Worm (Caenorhabditis elegans) whole organism, late embryonic: Measurements from ENCODE around the gene M151.2.

Experiments used
- C38D4.7 ChIP-seq: fragments of 200-800 bp; sonication (Bioruptor generic); optimal IDR thresholded peaks from 2 replicates; lab custom pipeline; 2018; ENCODE audit warnings: mild to moderate bottlenecking, missing genetic modification characterization, moderate library complexity, missing compliant biosample characterization
- K02D7.2 ChIP-seq: sonication (generic microtip); optimal IDR thresholded peaks from 2 replicates; lab custom pipeline; 2017; ENCODE audit warnings: mild to moderate bottlenecking, missing genetic modification characterization, missing compliant biosample characterization
- T23F11.4 ChIP-seq: fragments of 200-800 bp; sonication (Bioruptor generic); optimal IDR thresholded peaks from 2 replicates; lab custom pipeline; 2018; ENCODE audit warnings: mild to moderate bottlenecking, missing genetic modification characterization, missing compliant biosample characterization
- ceh-19 ChIP-seq: fragments of 200-800 bp; sonication (Bioruptor generic); optimal IDR thresholded peaks from 2 replicates; lab custom pipeline; 2018; ENCODE audit warnings: mild to moderate bottlenecking, missing genetic modification characterization, missing compliant biosample characterization
- ceh-31 ChIP-seq: sonication (generic microtip); optimal IDR thresholded peaks from 2 replicates; lab custom pipeline; 2016; ENCODE audit warnings: missing genetic modification characterization, missing compliant biosample characterization
- ceh-9 ChIP-seq: sonication (generic microtip); optimal IDR thresholded peaks from 2 replicates; lab custom pipeline; 2016; ENCODE audit warnings: mild to moderate bottlenecking, missing genetic modification characterization, inconsistent platforms, missing compliant biosample characterization
- dmd-4 ChIP-seq: sonication (generic microtip); optimal IDR thresholded peaks from 2 replicates; lab custom pipeline; 2016; ENCODE audit warnings: borderline replicate concordance, missing genetic modification characterization, missing compliant biosample characterization
- hlh-13 ChIP-seq: fragments of 200-800 bp; sonication (Bioruptor generic); optimal IDR thresholded peaks from 2 replicates; lab custom pipeline; 2018; ENCODE audit warnings: mild to moderate bottlenecking, missing genetic modification characterization, missing compliant biosample characterization
- hlh-15 ChIP-seq: sonication (generic microtip); optimal IDR thresholded peaks from 2 replicates; lab custom pipeline; 2016; ENCODE audit warnings: missing genetic modification characterization, missing compliant biosample characterization
- hlh-8 ChIP-seq: sonication (generic microtip); optimal IDR thresholded peaks from 2 replicates; lab custom pipeline; 2016; ENCODE audit warnings: missing genotype, missing genetic modification characterization, missing compliant biosample characterization
- lim-6 ChIP-seq: sonication (generic microtip); optimal IDR thresholded peaks from 2 replicates; lab custom pipeline; 2016; ENCODE audit warnings: missing genetic modification characterization, missing compliant biosample characterization
- lin-11 ChIP-seq: fragments of 200-800 bp; sonication (Bioruptor generic); optimal IDR thresholded peaks from 2 replicates; lab custom pipeline; 2018; ENCODE audit warnings: mild to moderate bottlenecking, missing genetic modification characterization, missing compliant biosample characterization
- pqm-1 ChIP-seq: sonication (generic microtip); optimal IDR thresholded peaks from 2 replicates; lab custom pipeline; 2016; ENCODE audit warnings: missing genetic modification characterization, missing compliant biosample characterization
- pros-1 ChIP-seq: fragments of 150-350 bp; optimal IDR thresholded peaks from 2 replicates; lab custom pipeline; 2014; ENCODE audit warnings: missing biosample characterization, missing genetic modification reagents, missing genetic modification characterization
- ref-2 ChIP-seq: sonication (generic microtip); optimal IDR thresholded peaks from 2 replicates; lab custom pipeline; 2016; ENCODE audit warnings: missing genetic modification characterization, missing compliant biosample characterization
- unc-3 ChIP-seq, 2 experiments: fragments of 200-800 bp in 1 of 2; sonication (Bioruptor generic) in 1 of 2; sonication (generic microtip) in 1 of 2; conservative IDR thresholded peaks in 1 of 2; optimal IDR thresholded peaks in 1 of 2; 2 replicates each; pipeline versions ENCODE4 v1.3.6 to Lab custom; 2016 to 2022; ENCODE audit warnings: missing compliant biosample characterization in 2 of 2, missing genetic modification characterization in 2 of 2, missing genetic modification reagents in 1 of 2

The M151.2 gene

DNA sequence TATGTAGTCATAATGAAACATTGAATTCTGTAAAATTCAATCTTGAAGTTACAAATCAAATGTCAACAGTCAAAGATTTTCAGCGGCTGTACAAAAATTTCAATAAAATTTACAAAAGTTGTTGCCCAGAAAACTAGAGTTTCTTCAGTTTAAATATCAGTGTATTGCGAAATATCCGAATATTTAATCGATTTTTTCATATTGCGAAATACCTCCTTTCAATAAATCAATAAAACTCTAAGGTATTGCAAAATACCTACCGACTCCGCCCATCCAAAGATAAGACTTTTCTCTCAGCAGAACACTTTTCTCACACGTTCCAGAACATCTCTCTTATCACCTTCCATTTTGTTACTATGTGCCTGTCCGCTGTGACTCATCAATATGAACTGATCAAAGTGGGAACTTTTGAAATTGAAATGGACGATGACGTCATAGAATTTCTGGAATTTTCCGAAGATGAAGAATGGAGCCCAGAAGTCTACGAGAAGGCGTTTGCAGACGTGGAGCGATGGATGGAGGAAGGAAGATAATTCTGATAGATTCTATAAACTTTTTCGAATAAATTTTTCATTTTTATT lies 53.7 kb downstream of the M151.2 start:
- TF ChIP-seq hlh-13 (GFP tag; lab: Kevin White, UChicago) (no peak), unc-3 (GFP tag; conservative IDR thresholded peaks at IDR 0.05; lab: Robert Waterston, UW) (no peak), unc-3 (tag; optimal IDR thresholded peaks at IDR 0.05; lab: Kevin White, UChicago) (no peak), pros-1 (tag; lab: Kevin White, UChicago) (no peak), pqm-1 (tag; lab: Kevin White, UChicago) (no peak), T23F11.4 (GFP tag; lab: Kevin White, UChicago) (no peak), ref-2 (tag; lab: Kevin White, UChicago) (no peak), C38D4.7 (no peak), lim-6 (tag; lab: Kevin White, UChicago) (no peak), lin-11 (tag; lab: Kevin White, UChicago) (no peak), hlh-8 (tag; lab: Kevin White, UChicago) (no peak), hlh-15 (tag; lab: Kevin White, UChicago) (no peak), ceh-31 (tag; lab: Kevin White, UChicago) (no peak), dmd-4 (no peak), ceh-9 (tag; lab: Kevin White, UChicago) (no peak), ceh-19 (no peak), K02D7.2 (no peak)
